Worm (Caenorhabditis elegans) whole organism, L2 larva: ENCODE data around the gene ccpp-6.

ENCODE experiments used
- elt-3 ChIP-seq: sonication (generic microtip); optimal IDR thresholded peaks from 2 replicates; lab custom pipeline; 2017; ENCODE audit warnings: missing biosample characterization, missing genetic modification characterization
- nhr-77 ChIP-seq: fragments of 150-350 bp; optimal IDR thresholded peaks from 2 replicates; lab custom pipeline; 2014; ENCODE audit warnings: missing biosample characterization, missing genetic modification characterization
- ztf-11 ChIP-seq: sonication (generic microtip); optimal IDR thresholded peaks from 2 replicates; lab custom pipeline; 2017; ENCODE audit warnings: missing biosample characterization, missing genetic modification characterization
- ztf-4 ChIP-seq: fragments of 150-350 bp; optimal IDR thresholded peaks from 2 replicates; lab custom pipeline; 2014; ENCODE audit warnings: missing biosample characterization, missing genetic modification characterization

DNA sequence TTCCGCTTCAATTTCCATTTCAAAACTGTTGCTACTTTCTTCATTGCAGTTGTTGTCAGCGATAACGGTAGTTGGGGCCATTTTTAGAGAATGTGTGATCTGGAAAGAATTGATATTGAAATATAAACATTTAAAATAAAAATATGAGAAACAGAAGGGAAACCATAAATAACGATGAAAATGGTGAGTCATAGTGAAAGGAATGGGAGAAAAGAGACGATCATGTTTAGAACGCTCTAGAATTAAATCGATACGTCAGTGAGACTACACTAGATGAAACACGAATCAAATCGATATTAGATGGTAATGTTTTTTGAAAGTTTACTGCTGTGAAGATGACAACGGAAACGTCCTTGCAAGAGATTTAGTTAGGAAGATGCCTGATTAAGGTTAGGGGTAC is 21.8 kb upstream of the ccpp-6 start, which contains the start of the genes EEED8.12 and EEED8.4:
- no peak for TF ChIP-seq elt-3 (tag; lab: Kevin White, UChicago)
- TF ChIP-seq ztf-11 (tag; lab: Kevin White, UChicago), result no peak
- no peak for TF ChIP-seq nhr-77 (tag; lab: Kevin White, UChicago)
- TF ChIP-seq ztf-4 (tag; lab: Kevin White, UChicago), result no peak
